Fruit fly (Drosophila melanogaster) whole organism, embryonic: ENCODE results near the gene how.

Experiments used
- Ada2b ChIP-seq: fragments of 200-800 bp; sonication (Bioruptor generic); IDR thresholded peaks from 2 replicates; pipeline ENCODE4 v1.3.6; 2022; ENCODE audit warnings: missing biosample characterization, missing genetic modification characterization
- Atf6 ChIP-seq: fragments of 200-800 bp; sonication (Bioruptor generic); IDR thresholded peaks from 2 replicates; pipeline ENCODE4 v1.3.6; 2022; ENCODE audit warnings: missing biosample characterization, missing genetic modification characterization
- Bdp1 ChIP-seq: fragments of 200-800 bp; sonication (Bioruptor generic); optimal IDR thresholded peaks from 3 replicates; lab custom pipeline; 2016; ENCODE audit warnings: missing biosample characterization, missing genetic modification characterization
- CG10209 ChIP-seq: fragments of 200-800 bp; sonication (Bioruptor generic); optimal IDR thresholded peaks from 3 replicates; lab custom pipeline; 2017; ENCODE audit warnings: missing biosample characterization, mild to moderate bottlenecking, missing genetic modification characterization, missing genetic modification reagents
- CG10431 ChIP-seq: fragments of 200-800 bp; sonication (Bioruptor generic); optimal IDR thresholded peaks from 3 replicates; lab custom pipeline; 2018; ENCODE audit warnings: missing biosample characterization, mild to moderate bottlenecking, missing genetic modification characterization
- CG10565 ChIP-seq: fragments of 200-800 bp; sonication (Bioruptor generic); optimal IDR thresholded peaks from 3 replicates; lab custom pipeline; 2016; ENCODE audit warnings: missing biosample characterization, mild to moderate bottlenecking, missing genetic modification characterization
- CG12299 ChIP-seq: fragments of 200-800 bp; sonication (Bioruptor generic); optimal IDR thresholded peaks from 2 replicates; lab custom pipeline; 2018; ENCODE audit warnings: missing biosample characterization, mild to moderate bottlenecking, missing genetic modification characterization
- CG16779 ChIP-seq: fragments of 200-800 bp; sonication (Bioruptor generic); IDR thresholded peaks from 2 replicates; pipeline ENCODE4 v1.3.6; 2022; ENCODE audit warnings: missing biosample characterization, missing genetic modification characterization
- CG16863 ChIP-seq: fragments of 200-800 bp; sonication (Bioruptor generic); optimal IDR thresholded peaks from 3 replicates; lab custom pipeline; 2016; ENCODE audit warnings: missing biosample characterization, missing genetic modification characterization
- CG17385 ChIP-seq: fragments of 200-800 bp; sonication (Bioruptor generic); optimal IDR thresholded peaks from 3 replicates; lab custom pipeline; 2018; ENCODE audit warnings: missing biosample characterization, mild to moderate bottlenecking, missing genetic modification characterization
- CG17829 ChIP-seq: fragments of 200-800 bp; optimal IDR thresholded peaks from 2 replicates; lab custom pipeline; 2019; ENCODE audit warnings: missing biosample characterization, mild to moderate bottlenecking, missing genetic modification characterization, moderate library complexity
- CG1792 ChIP-seq: fragments of 200-800 bp; sonication (Bioruptor generic); optimal IDR thresholded peaks from 2 replicates; lab custom pipeline; 2016; ENCODE audit warnings: missing biosample characterization, missing genetic modification characterization
- CG18599 ChIP-seq: fragments of 200-800 bp; sonication (Bioruptor generic); optimal IDR thresholded peaks from 3 replicates; lab custom pipeline; 2017; ENCODE audit warnings: missing biosample characterization, missing genetic modification characterization, mild to moderate bottlenecking, moderate library complexity, missing genetic modification reagents
- CG3163 ChIP-seq: fragments of 200-800 bp; sonication (Bioruptor generic); optimal IDR thresholded peaks from 3 replicates; lab custom pipeline; 2016; ENCODE audit warnings: missing biosample characterization, missing genetic modification characterization
- CG33213 ChIP-seq: fragments of 200-800 bp; sonication (Bioruptor generic); optimal IDR thresholded peaks from 3 replicates; lab custom pipeline; 2016; ENCODE audit warnings: missing biosample characterization, missing genetic modification characterization
- CG3995 ChIP-seq: fragments of 200-800 bp; sonication (Bioruptor generic); optimal IDR thresholded peaks from 3 replicates; lab custom pipeline; 2016; ENCODE audit warnings: missing biosample characterization, missing genetic modification characterization
- CG4328 ChIP-seq: fragments of 200-800 bp; sonication (Bioruptor generic); optimal IDR thresholded peaks from 3 replicates; lab custom pipeline; 2017; ENCODE audit warnings: missing biosample characterization, missing genetic modification reagents, missing genetic modification characterization
- CG4424 ChIP-seq: fragments of 200-800 bp; sonication (Bioruptor generic); optimal IDR thresholded peaks from 3 replicates; lab custom pipeline; 2016; ENCODE audit warnings: missing biosample characterization, missing genetic modification characterization
- CG8290 ChIP-seq, 3 experiments: fragments of 200-800 bp; sonication (Bioruptor generic); optimal IDR thresholded peaks; 2 replicates each; lab custom pipeline; 2016 to 2019; ENCODE audit warnings: missing biosample characterization in 3 of 3, missing genetic modification characterization in 3 of 3, mild to moderate bottlenecking in 2 of 3, moderate library complexity in 1 of 3
- CHES-1-like ChIP-seq: fragments of 200-800 bp; sonication (Bioruptor generic); optimal IDR thresholded peaks from 2 replicates; lab custom pipeline; 2016; ENCODE audit warnings: missing biosample characterization, missing genetic modification characterization
- Dll ChIP-seq: fragments of 200-800 bp; sonication (Bioruptor generic); IDR thresholded peaks from 4 replicates; pipeline ENCODE4 v1.3.6; 2022; ENCODE audit warnings: missing biosample characterization, missing genetic modification characterization; ENCODE audit not compliant: partially characterized antibody
- E2f2 ChIP-seq: fragments of 200-800 bp; sonication (Bioruptor generic); IDR thresholded peaks from 2 replicates; pipeline ENCODE4 v1.3.6; 2022; ENCODE audit warnings: missing biosample characterization, missing genetic modification characterization
- H15 ChIP-seq: fragments of 200-800 bp; sonication (Bioruptor generic); IDR thresholded peaks from 3 replicates; pipeline ENCODE4 v1.3.6; 2022; ENCODE audit warnings: missing biosample characterization, missing genetic modification characterization
- HLH3B ChIP-seq: fragments of 200-800 bp; sonication (Bioruptor generic); IDR thresholded peaks from 2 replicates; pipeline ENCODE4 v1.3.6; 2022; ENCODE audit warnings: missing biosample characterization, missing genetic modification characterization
- Hmx ChIP-seq: fragments of 200-800 bp; sonication (Bioruptor generic); optimal IDR thresholded peaks from 2 replicates; lab custom pipeline; 2016; ENCODE audit warnings: missing biosample characterization, missing genetic modification characterization
- Mrtf ChIP-seq: fragments of 200-800 bp; sonication (Bioruptor generic); IDR thresholded peaks from 3 replicates; pipeline ENCODE4 v1.3.6; 2022; ENCODE audit warnings: missing biosample characterization, missing genetic modification characterization
- Myb ChIP-seq: fragments of 200-800 bp; sonication (Bioruptor generic); optimal IDR thresholded peaks from 2 replicates; lab custom pipeline; 2016; ENCODE audit warnings: missing biosample characterization, missing genetic modification characterization
- Spps ChIP-seq: fragments of 200-800 bp; sonication (Bioruptor generic); optimal IDR thresholded peaks from 2 replicates; lab custom pipeline; 2018; ENCODE audit warnings: missing biosample characterization, mild to moderate bottlenecking, missing genetic modification characterization
- Stat92E ChIP-seq, 3 experiments: fragments of >200 bp in 2 of 3; fragments of 200-800 bp in 1 of 3; sonication (Bioruptor generic) in 1 of 3; optimal IDR thresholded peaks; 2 replicates each; lab custom pipeline; 2017 to 2019; ENCODE audit warnings: missing biosample characterization in 3 of 3, missing genetic modification characterization in 3 of 3, mild to moderate bottlenecking in 1 of 3, moderate library complexity in 1 of 3
- bowl ChIP-seq: fragments of 200-800 bp; sonication (Bioruptor generic); IDR thresholded peaks from 2 replicates; pipeline ENCODE4 v1.3.6; 2022; ENCODE audit warnings: missing biosample characterization, missing genetic modification characterization
- bsh ChIP-seq, 2 experiments: fragments of 200-800 bp; sonication (Bioruptor generic); optimal IDR thresholded peaks; 2 replicates each; lab custom pipeline; 2017 to 2018; ENCODE audit warnings: mild to moderate bottlenecking in 2 of 2, missing biosample characterization in 2 of 2, missing genetic modification characterization in 2 of 2, moderate library complexity in 1 of 2
- chn ChIP-seq: fragments of 200-800 bp; sonication (Bioruptor generic); optimal IDR thresholded peaks from 2 replicates; lab custom pipeline; 2016; ENCODE audit warnings: missing biosample characterization, missing genetic modification characterization
- crp ChIP-seq, 2 experiments: fragments of 200-800 bp; sonication (Bioruptor generic); optimal IDR thresholded peaks; 2 replicates in 1 of 2; 3 replicates in 1 of 2; lab custom pipeline; 2017; ENCODE audit warnings: missing biosample characterization in 2 of 2, missing genetic modification characterization in 2 of 2, mild to moderate bottlenecking in 1 of 2, moderate library complexity in 1 of 2
- fd64A ChIP-seq: fragments of 200-800 bp; sonication (Bioruptor generic); optimal IDR thresholded peaks from 3 replicates; lab custom pipeline; 2018; ENCODE audit warnings: missing biosample characterization, mild to moderate bottlenecking, missing genetic modification characterization
- lab ChIP-seq: fragments of 200-800 bp; sonication (Bioruptor generic); optimal IDR thresholded peaks from 3 replicates; lab custom pipeline; 2017; ENCODE audit warnings: missing biosample characterization, missing genetic modification characterization, mild to moderate bottlenecking, moderate library complexity, missing genetic modification reagents
- lmd ChIP-seq: fragments of 200-800 bp; sonication (Bioruptor generic); IDR thresholded peaks from 2 replicates; pipeline ENCODE4 v1.3.6; 2022; ENCODE audit warnings: missing biosample characterization, missing genetic modification characterization
- lov ChIP-seq, 2 experiments: fragments of 200-800 bp in 1 of 2; fragments of >200 bp in 1 of 2; sonication (Bioruptor generic) in 1 of 2; IDR thresholded peaks in 1 of 2; optimal IDR thresholded peaks in 1 of 2; 2 replicates in 1 of 2; 3 replicates in 1 of 2; pipeline versions ENCODE4 v1.3.6 to Lab custom; 2017 to 2022; ENCODE audit warnings: missing biosample characterization in 1 of 2, missing genetic modification characterization in 1 of 2
- p53 ChIP-seq: fragments of 200-800 bp; sonication (Bioruptor generic); optimal IDR thresholded peaks from 2 replicates; lab custom pipeline; 2016; ENCODE audit warnings: missing biosample characterization, missing genetic modification characterization
- pita ChIP-seq: fragments of 200-800 bp; sonication (Bioruptor generic); optimal IDR thresholded peaks from 2 replicates; lab custom pipeline; 2017; ENCODE audit warnings: missing biosample characterization, mild to moderate bottlenecking, missing genetic modification characterization
- pros ChIP-seq: fragments of 200-800 bp; sonication (Bioruptor generic); optimal IDR thresholded peaks from 3 replicates; lab custom pipeline; 2019; ENCODE audit warnings: missing biosample characterization, mild to moderate bottlenecking, missing genetic modification characterization, moderate library complexity
- ro ChIP-seq: fragments of 200-800 bp; sonication (Bioruptor generic); IDR thresholded peaks from 2 replicates; pipeline ENCODE4 v1.3.6; 2022; ENCODE audit warnings: missing biosample characterization, missing genetic modification characterization
- sisA ChIP-seq: fragments of 200-800 bp; sonication (Bioruptor generic); IDR thresholded peaks from 2 replicates; pipeline ENCODE4 v1.3.6; 2022; ENCODE audit warnings: missing biosample characterization, missing genetic modification characterization
- sna ChIP-seq: fragments of 200-800 bp; sonication (Bioruptor generic); IDR thresholded peaks from 2 replicates; pipeline ENCODE4 v1.3.6; 2022; ENCODE audit warnings: missing biosample characterization, missing genetic modification characterization; ENCODE audit not compliant: partially characterized antibody
- sug ChIP-seq: fragments of 200-800 bp; optimal IDR thresholded peaks from 2 replicates; lab custom pipeline; 2019; ENCODE audit warnings: missing biosample characterization, mild to moderate bottlenecking, missing genetic modification characterization, moderate library complexity
- toy ChIP-seq: fragments of 200-800 bp; sonication (Bioruptor generic); IDR thresholded peaks from 2 replicates; pipeline ENCODE4 v1.3.6; 2022; ENCODE audit warnings: missing biosample characterization, missing genetic modification characterization
- twi ChIP-seq: fragments of 200-800 bp; optimal IDR thresholded peaks from 2 replicates; lab custom pipeline; 2019; ENCODE audit warnings: missing biosample characterization, mild to moderate bottlenecking, missing genetic modification characterization, moderate library complexity
- unpg ChIP-seq: fragments of 200-800 bp; sonication (Bioruptor generic); optimal IDR thresholded peaks from 3 replicates; lab custom pipeline; 2018; ENCODE audit warnings: missing biosample characterization, mild to moderate bottlenecking, missing genetic modification characterization, moderate library complexity
- zen ChIP-seq: fragments of 200-800 bp; sonication (Bioruptor generic); optimal IDR thresholded peaks from 3 replicates; lab custom pipeline; 2018; ENCODE audit warnings: missing biosample characterization, mild to moderate bottlenecking, missing genetic modification characterization, moderate library complexity

how gene

DNA sequence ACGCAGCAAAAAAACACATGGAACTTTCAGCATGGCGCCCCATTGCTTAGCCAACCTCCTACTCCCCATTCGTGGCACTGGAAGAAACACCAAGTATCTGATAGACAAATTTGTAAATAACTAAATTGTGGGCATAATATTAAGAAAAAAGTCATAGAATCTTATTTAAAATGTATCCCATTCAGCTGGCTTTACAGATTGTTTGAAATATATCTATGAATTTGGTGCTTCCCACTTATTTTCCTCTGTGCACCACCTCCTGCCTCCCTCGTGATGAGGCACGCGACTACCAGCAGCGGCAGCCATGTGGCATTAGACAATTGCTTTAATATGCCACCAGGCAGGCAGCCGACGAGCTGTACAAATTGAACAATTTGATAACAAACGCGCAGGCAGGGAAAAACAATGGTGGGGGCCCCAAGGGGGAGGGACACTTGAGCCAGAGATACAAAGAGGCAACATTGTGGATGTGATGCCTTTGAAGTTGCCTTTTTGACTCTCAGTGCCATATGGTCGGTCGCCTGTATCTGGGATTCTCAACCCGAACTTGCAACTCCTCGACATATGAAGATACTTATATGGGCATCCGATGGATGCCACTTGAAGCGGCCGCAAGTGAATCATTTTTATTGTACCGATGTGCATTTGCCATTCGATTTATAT lies 7.3 kb downstream of the how start (continued):
- TF ChIP-seq twi (tag; lab: Kevin White, UChicago), result peak; percentile 95
- peak; percentile 87 for TF ChIP-seq sisA (GFP tag; lab: Robert Waterston, UW)
- TF ChIP-seq CG16779 (GFP tag; lab: Robert Waterston, UW), result peak; percentile 63; the same call in 1 of the 2 replicates
- peak; percentile 75 for TF ChIP-seq CG10209 (GFP tag; lab: Kevin White, UChicago)
- TF ChIP-seq pita (GFP tag; lab: Kevin White, UChicago), result no peak
- peak; percentile 2 for TF ChIP-seq CG10565
- peak; percentile 57; the same call in 1 of the 2 replicates for TF ChIP-seq bowl (GFP tag; lab: Robert Waterston, UW)
- TF ChIP-seq crp (GFP tag; optimal IDR thresholded peaks at IDR 0.05; lab: Kevin White, UChicago), result peak in 1 of 2 experiments; percentile 20
- TF ChIP-seq CG17385, result peak; percentile 79
- no peak for TF ChIP-seq Hmx (GFP tag; lab: Kevin White, UChicago)
- TF ChIP-seq chn (GFP tag; lab: Kevin White, UChicago), result peak; percentile 77
- TF ChIP-seq Ada2b, result peak; percentile 83
- peak; percentile 79 for TF ChIP-seq lmd (GFP tag; lab: Robert Waterston, UW)
- peak; percentile 62 for TF ChIP-seq CG12299
- TF ChIP-seq lov (optimal IDR thresholded peaks at IDR 0.05; lab: Kevin White, UChicago), result no peak
- TF ChIP-seq lov (GFP tag; IDR thresholded peaks at IDR 0.05; lab: Robert Waterston, UW), result peak; percentile 84
- TF ChIP-seq sug, result peak; percentile 63
- peak; percentile 45 for TF ChIP-seq CG8290 (GFP tag; optimal IDR thresholded peaks at IDR 0.05; lab: Kevin White, UChicago)
- peak in 1 of 2 experiments; percentile 86 for TF ChIP-seq CG8290 (tag; optimal IDR thresholded peaks at IDR 0.05; lab: Kevin White, UChicago)
- TF ChIP-seq Myb (GFP tag; lab: Kevin White, UChicago), result peak; percentile 62
- TF ChIP-seq Mrtf (GFP tag; lab: Robert Waterston, UW), result peak; percentile 62; the same call in 1 of the 3 replicates
- peak; percentile 87 for TF ChIP-seq HLH3B (GFP tag; lab: Robert Waterston, UW)
- TF ChIP-seq E2f2, result peak; percentile 56
- peak; percentile 32 for TF ChIP-seq CG3163 (GFP tag; lab: Kevin White, UChicago)
- peak; percentile 13 for TF ChIP-seq CG10431 (GFP tag; lab: Kevin White, UChicago)
- no peak for TF ChIP-seq ro
- TF ChIP-seq fd64A (GFP tag; lab: Kevin White, UChicago), result peak; percentile 67
- peak; percentile 76 for TF ChIP-seq H15 (GFP tag; lab: Robert Waterston, UW)
- TF ChIP-seq CG4424 (GFP tag; lab: Kevin White, UChicago), result peak; percentile 76
- peak; percentile 82 for TF ChIP-seq CG1792
- no peak for TF ChIP-seq CG3995 (GFP tag; lab: Kevin White, UChicago)
- TF ChIP-seq unpg (GFP tag; lab: Kevin White, UChicago), result peak; percentile 87
- 0 out of 4 replicates have a peak, but pooled peaks have one; percentile 12 for TF ChIP-seq Dll (GFP tag; lab: Robert Waterston, UW)
- TF ChIP-seq CG18599 (GFP tag; lab: Kevin White, UChicago), result peak; percentile 92
- TF ChIP-seq Bdp1 (GFP tag; lab: Kevin White, UChicago), result peak; percentile 52
- peak; percentile 70 for TF ChIP-seq CG16863 (GFP tag; lab: Kevin White, UChicago)
- no peak for TF ChIP-seq Stat92E (GFP tag; optimal IDR thresholded peaks at IDR 0.05; lab: Kevin White, UChicago)
- peak; percentile 65 for TF ChIP-seq Spps (tag; lab: Kevin White, UChicago)
- TF ChIP-seq pros (GFP tag; lab: Kevin White, UChicago), result peak; percentile 8
- peak; percentile 68 for TF ChIP-seq CHES-1-like (GFP tag; lab: Kevin White, UChicago)
- TF ChIP-seq Atf6, result peak; percentile 81
- 0 out of 2 replicates have a peak, but pooled peaks have one; percentile 28 for TF ChIP-seq toy (GFP tag; lab: Robert Waterston, UW)
- TF ChIP-seq lab (GFP tag; lab: Kevin White, UChicago), result peak; percentile 92
- TF ChIP-seq sna (GFP tag; lab: Robert Waterston, UW), result no peak
- peak; percentile 45 to 87 for TF ChIP-seq bsh (GFP tag; optimal IDR thresholded peaks at IDR 0.05; lab: Kevin White, UChicago)
- peak; percentile 50 for TF ChIP-seq CG33213 (GFP tag; lab: Kevin White, UChicago)
- peak; percentile 84 for TF ChIP-seq CG17829
- peak; percentile 40 for TF ChIP-seq CG4328 (GFP tag; lab: Kevin White, UChicago)
- peak; percentile 47 for TF ChIP-seq zen (tag; lab: Kevin White, UChicago)
- no peak for TF ChIP-seq p53
